Worm (Caenorhabditis elegans): ENCODE data around the gene hipr-1.
A peak's percentile ranks its signal among the peaks of the same experiment; 100 is the strongest.

Gene hipr-1

ce11 chrIII:8769253-8769652 lies 49.3 kb downstream of the hipr-1 start, which contains the start of gene K02D10.1:
K02D10.1 (plus strand) TSS chrIII:8769536.
- TF ChIP-seq Y55F3AM.14 (GFP tag; optimal IDR thresholded peaks at IDR 0.05) (no peak), nhr-10 (tag; optimal IDR thresholded peaks at IDR 0.05) (no peak), unc-39 (tag; optimal IDR thresholded peaks at IDR 0.05) (no peak), sma-9 (GFP tag; optimal IDR thresholded peaks at IDR 0.05) (no peak), sma-9 (tag; optimal IDR thresholded peaks at IDR 0.05) (no peak), C34F6.9 (tag; optimal IDR thresholded peaks at IDR 0.05) (peak; percentile 12), nhr-21 (tag; optimal IDR thresholded peaks at IDR 0.05) (no peak), unc-55 (GFP tag; optimal IDR thresholded peaks at IDR 0.05) (no peak), ama-1 (optimal IDR thresholded peaks at IDR 0.05) (peak; percentile 2), aly-2 (tag; optimal IDR thresholded peaks at IDR 0.05) (no peak)

ce11 chrIII:8770243-8770642 lies 50.2 kb downstream of the hipr-1 start:
- TF ChIP-seq dmd-4 (tag; optimal IDR thresholded peaks at IDR 0.05) (no peak), mdl-1 (tag; optimal IDR thresholded peaks at IDR 0.05) (no peak), ztf-4 (tag; optimal IDR thresholded peaks at IDR 0.05) (no peak), nhr-25 (tag; optimal IDR thresholded peaks at IDR 0.05) (peak; percentile 48), mbf-1 (tag; optimal IDR thresholded peaks at IDR 0.05) (no peak)

ce11 chrIII:8771162-8771561 lies 51.2 kb downstream of the hipr-1 start, which contains the start of gene K02D10.2:
K02D10.2 (minus strand) TSS chrIII:8771262.
- TF ChIP-seq ztf-1 (GFP tag; conservative IDR thresholded peaks at IDR 0.05): no peak

- TF ChIP-seq lin-39 (tag; optimal IDR thresholded peaks at IDR 0.05): no peak
- no peak for TF ChIP-seq skn-1 (tag; optimal IDR thresholded peaks at IDR 0.05)
- TF ChIP-seq nhr-21 (tag; optimal IDR thresholded peaks at IDR 0.05): no peak
- TF ChIP-seq ama-1 (optimal IDR thresholded peaks at IDR 0.05): no peak
- no peak for TF ChIP-seq ceh-16 (tag; optimal IDR thresholded peaks at IDR 0.05)
- no peak for TF ChIP-seq gmeb-1 (tag; optimal IDR thresholded peaks at IDR 0.05)
- no peak for TF ChIP-seq mdl-1 (tag; optimal IDR thresholded peaks at IDR 0.05)
- no peak for TF ChIP-seq blmp-1 (tag; optimal IDR thresholded peaks at IDR 0.05; ENCODE audit: insufficient read depth)
- no peak for TF ChIP-seq elt-3 (tag; optimal IDR thresholded peaks at IDR 0.05)
- TF ChIP-seq fos-1 (tag; optimal IDR thresholded peaks at IDR 0.05): no peak
- no peak for TF ChIP-seq nhr-10 (tag; optimal IDR thresholded peaks at IDR 0.05)
- no peak for TF ChIP-seq nhr-11 (tag; optimal IDR thresholded peaks at IDR 0.05)
- TF ChIP-seq unc-62 (GFP tag; optimal IDR thresholded peaks at IDR 0.05): no peak
- no peak for TF ChIP-seq ztf-11 (tag; optimal IDR thresholded peaks at IDR 0.05)
- TF ChIP-seq mab-5 (tag; optimal IDR thresholded peaks at IDR 0.05): no peak
- no peak for TF ChIP-seq ztf-4 (tag; optimal IDR thresholded peaks at IDR 0.05)
- no peak for TF ChIP-seq lin-11 (tag; optimal IDR thresholded peaks at IDR 0.05)
Observed at ce11 chrIII:8771851-8772250, 51.8 kb downstream of the hipr-1 start, which contains the start of gene K02D10.3. K02D10.3 (minus strand) TSS chrIII:8771951.

- TF ChIP-seq nhr-25 (tag; optimal IDR thresholded peaks at IDR 0.05): no peak
- no peak for TF ChIP-seq lin-11 (tag; optimal IDR thresholded peaks at IDR 0.05)
- peak; percentile 39 for TF ChIP-seq sma-9 (GFP tag; optimal IDR thresholded peaks at IDR 0.05)
- TF ChIP-seq sma-9 (tag; optimal IDR thresholded peaks at IDR 0.05): no peak
- TF ChIP-seq mab-5 (tag; optimal IDR thresholded peaks at IDR 0.05): no peak
- no peak for TF ChIP-seq nhr-10 (tag; optimal IDR thresholded peaks at IDR 0.05)
- TF ChIP-seq ztf-11 (tag; optimal IDR thresholded peaks at IDR 0.05): no peak
- no peak for TF ChIP-seq ceh-82 (tag; optimal IDR thresholded peaks at IDR 0.05)
- TF ChIP-seq crh-2 (tag; optimal IDR thresholded peaks at IDR 0.05): peak; percentile 61
- TF ChIP-seq blmp-1 (tag; optimal IDR thresholded peaks at IDR 0.05; ENCODE audit: insufficient read depth): peak; percentile 56
- TF ChIP-seq sma-3 (GFP tag; optimal IDR thresholded peaks at IDR 0.05): no peak
- no peak for TF ChIP-seq nhr-6 (tag; optimal IDR thresholded peaks at IDR 0.05)
- peak; percentile 29 for TF ChIP-seq C34F6.9 (tag; optimal IDR thresholded peaks at IDR 0.05)
- TF ChIP-seq nhr-11 (tag; optimal IDR thresholded peaks at IDR 0.05): no peak
- TF ChIP-seq unc-62 (GFP tag; optimal IDR thresholded peaks at IDR 0.05): no peak
- TF ChIP-seq egl-27 (tag; optimal IDR thresholded peaks at IDR 0.05): no peak
- no peak for TF ChIP-seq alr-1 (tag; optimal IDR thresholded peaks at IDR 0.05)
- TF ChIP-seq fos-1 (tag; optimal IDR thresholded peaks at IDR 0.05): peak; percentile 50
- no peak for TF ChIP-seq mbf-1 (tag; optimal IDR thresholded peaks at IDR 0.05)
- TF ChIP-seq lin-13 (GFP tag; optimal IDR thresholded peaks at IDR 0.05): no peak
- TF ChIP-seq ceh-16 (tag; optimal IDR thresholded peaks at IDR 0.05): no peak
- no peak for TF ChIP-seq R02D3.7 (tag; optimal IDR thresholded peaks at IDR 0.05)
- no peak for TF ChIP-seq lin-39 (tag; optimal IDR thresholded peaks at IDR 0.05)
- no peak for TF ChIP-seq Y55F3AM.14 (GFP tag; optimal IDR thresholded peaks at IDR 0.05)
- no peak for TF ChIP-seq zag-1 (tag; optimal IDR thresholded peaks at IDR 0.05)
- TF ChIP-seq lsy-2 (tag; optimal IDR thresholded peaks at IDR 0.05): peak in 1 of 2 experiments; percentile 7
- TF ChIP-seq skn-1 (tag; optimal IDR thresholded peaks at IDR 0.05): no peak
- peak; percentile 35 for TF ChIP-seq nhr-21 (tag; optimal IDR thresholded peaks at IDR 0.05)
- TF ChIP-seq nhr-77 (tag; optimal IDR thresholded peaks at IDR 0.05): no peak
- TF ChIP-seq gmeb-1 (tag; optimal IDR thresholded peaks at IDR 0.05): no peak
- TF ChIP-seq F13H6.1 (tag; optimal IDR thresholded peaks at IDR 0.05): no peak
- TF ChIP-seq ztf-4 (tag; optimal IDR thresholded peaks at IDR 0.05): no peak
- no peak for TF ChIP-seq snpc-4 (tag; optimal IDR thresholded peaks at IDR 0.05)
- peak; percentile 1 for TF ChIP-seq unc-55 (GFP tag; optimal IDR thresholded peaks at IDR 0.05)
- TF ChIP-seq elt-3 (tag; optimal IDR thresholded peaks at IDR 0.05): no peak
- no peak for TF ChIP-seq nhr-23 (tag; optimal IDR thresholded peaks at IDR 0.05)
- no peak for TF ChIP-seq dmd-4 (tag; optimal IDR thresholded peaks at IDR 0.05)
Observed at ce11 chrIII:8772428-8773027, 52.5 kb downstream of the hipr-1 start.
